Worm (Caenorhabditis elegans): ENCODE measurements around the gene F32D8.1.

ce11 chrV:10898629-10899028 is 18.0 kb downstream of the F32D8.1 start:
- TF ChIP-seq him-1 (tag; optimal IDR thresholded peaks at IDR 0.05), result no peak
- no peak for TF ChIP-seq W03F9.2 (tag; optimal IDR thresholded peaks at IDR 0.05)
